Fruit fly (Drosophila melanogaster): ENCODE measurements around the gene Nelf-A.

Nelf-A gene

DNA sequence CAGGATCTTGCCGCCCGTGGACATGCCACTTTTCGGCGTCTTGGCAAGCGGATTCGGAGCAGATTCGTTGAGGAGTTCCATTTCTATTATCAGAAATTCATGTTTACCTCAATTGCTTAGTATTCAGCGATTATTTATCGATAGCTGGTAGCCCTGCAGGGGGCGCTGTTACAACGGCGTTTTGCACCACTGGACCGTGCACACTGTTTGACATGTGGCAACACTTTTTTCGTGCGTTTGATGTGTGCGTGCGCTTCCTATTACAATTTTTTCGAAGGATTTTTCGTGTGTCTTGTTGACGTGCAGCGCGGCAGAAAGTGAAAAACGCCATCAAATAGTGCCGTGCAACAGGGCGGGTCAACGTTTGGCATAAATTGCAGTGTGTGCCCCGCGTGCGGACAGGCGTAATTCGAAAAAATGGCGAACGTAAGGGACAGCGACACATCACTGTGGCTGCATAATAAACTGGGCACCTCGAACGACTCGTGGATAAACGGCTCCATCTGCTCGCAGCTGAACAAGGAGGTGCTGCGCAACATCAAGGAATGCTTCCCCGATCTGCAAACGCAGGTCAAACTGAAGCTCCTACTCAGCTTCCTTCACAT is at the start of gene Nelf-A, which contains the start of gene CG3337:
TSS of gene Nelf-A (plus strand) at position 252 of the 605 bp plus-strand sequence.
TSS of gene CG3337 (minus strand) at position 132 of the 605 bp plus-strand sequence.
- peak; percentile 77 for TF ChIP-seq Myb (GFP tag; optimal IDR thresholded peaks at IDR 0.05)
- no peak for TF ChIP-seq Hmx (GFP tag; optimal IDR thresholded peaks at IDR 0.05)
- TF ChIP-seq jigr1 (GFP tag; IDR thresholded peaks at IDR 0.05), result no peak
- TF ChIP-seq nerfin-1 (tag; optimal IDR thresholded peaks at IDR 0.05), result peak; percentile 56
- no peak for TF ChIP-seq ham (GFP tag; IDR thresholded peaks at IDR 0.05)
- TF ChIP-seq Sox102F (GFP tag; optimal IDR thresholded peaks at IDR 0.05), result no peak
- peak; percentile 87 for TF ChIP-seq CG13624 (GFP tag; optimal IDR thresholded peaks at IDR 0.05)
- TF ChIP-seq CG15479 (GFP tag; optimal IDR thresholded peaks at IDR 0.05), result no peak
- peak; percentile 91 for TF ChIP-seq Ets97D (GFP tag; optimal IDR thresholded peaks at IDR 0.05)
- no peak for TF ChIP-seq fd64A (GFP tag; optimal IDR thresholded peaks at IDR 0.05)
- TF ChIP-seq Sox100B (GFP tag; optimal IDR thresholded peaks at IDR 0.05), result no peak
- peak; percentile 62 for TF ChIP-seq CG4424 (GFP tag; optimal IDR thresholded peaks at IDR 0.05)
- peak; percentile 84 for TF ChIP-seq Opbp (GFP tag; IDR thresholded peaks at IDR 0.05; ENCODE audit: partially characterized antibody)
- TF ChIP-seq amos (GFP tag; IDR thresholded peaks at IDR 0.05; ENCODE audit: partially characterized antibody), result peak; percentile 89
- peak; percentile 73 for TF ChIP-seq NC2β (GFP tag; optimal IDR thresholded peaks at IDR 0.05)
- no peak for TF ChIP-seq gce (GFP tag; IDR thresholded peaks at IDR 0.05)
- peak; percentile 37 for TF ChIP-seq pnt (GFP tag; optimal IDR thresholded peaks at IDR 0.05)
- no peak for TF ChIP-seq pan (optimal IDR thresholded peaks at IDR 0.05)
- peak in 1 of 2 experiments; percentile 36 for TF ChIP-seq pan (GFP tag; optimal IDR thresholded peaks at IDR 0.05 in 1 of 2, IDR thresholded peaks at IDR 0.05 in 1 of 2)
- no peak for TF ChIP-seq CG12104 (GFP tag; optimal IDR thresholded peaks at IDR 0.05)
- TF ChIP-seq da (GFP tag; optimal IDR thresholded peaks at IDR 0.05), result peak; percentile 40
- TF ChIP-seq CG3838 (GFP tag; optimal IDR thresholded peaks at IDR 0.05), result no peak
- TF ChIP-seq CG13296 (GFP tag; optimal IDR thresholded peaks at IDR 0.05), result peak; percentile 40
- TF ChIP-seq zfh2 (GFP tag; optimal IDR thresholded peaks at IDR 0.05), result peak; percentile 83
- peak; percentile 66 for TF ChIP-seq pb (GFP tag; optimal IDR thresholded peaks at IDR 0.05)
- peak; percentile 61 for TF ChIP-seq CG34376 (GFP tag; optimal IDR thresholded peaks at IDR 0.05)
- 0 out of 2 replicates have a peak, but pooled peaks have one; percentile 24 for TF ChIP-seq GATAe (GFP tag; conservative IDR thresholded peaks at IDR 0.05)
- TF ChIP-seq fd102C (GFP tag; optimal IDR thresholded peaks at IDR 0.05), result no peak
- TF ChIP-seq Dll (GFP tag; IDR thresholded peaks at IDR 0.05; ENCODE audit: partially characterized antibody), result peak; percentile 69
- TF ChIP-seq tna (GFP tag; IDR thresholded peaks at IDR 0.05; ENCODE audit: partially characterized antibody), result peak; percentile 65
- TF ChIP-seq Hmr (GFP tag; optimal IDR thresholded peaks at IDR 0.05), result no peak
- no peak for TF ChIP-seq jing (GFP tag; optimal IDR thresholded peaks at IDR 0.05)
- peak; percentile 72 for TF ChIP-seq repo (GFP tag; optimal IDR thresholded peaks at IDR 0.05)
- peak; percentile 82 for TF ChIP-seq unc-4 (GFP tag; IDR thresholded peaks at IDR 0.05; ENCODE audit: partially characterized antibody)
- TF ChIP-seq row (GFP tag; IDR thresholded peaks at IDR 0.05), result peak; percentile 54
- TF ChIP-seq hth (optimal IDR thresholded peaks at IDR 0.05), result no peak
- peak; percentile 75 for TF ChIP-seq bcd (GFP tag; optimal IDR thresholded peaks at IDR 0.05)
- peak; percentile 57 for TF ChIP-seq CG2712 (tag; optimal IDR thresholded peaks at IDR 0.05)
- no peak for TF ChIP-seq gem (tag; optimal IDR thresholded peaks at IDR 0.05)
- TF ChIP-seq CG17359 (tag; optimal IDR thresholded peaks at IDR 0.05), result peak; percentile 54
- no peak for TF ChIP-seq Trl (optimal IDR thresholded peaks at IDR 0.05)
- TF ChIP-seq Trl (GFP tag; optimal IDR thresholded peaks at IDR 0.05), result peak; percentile 67
- TF ChIP-seq CG31388 (GFP tag; optimal IDR thresholded peaks at IDR 0.05), result no peak
- TF ChIP-seq CG11504 (tag; optimal IDR thresholded peaks at IDR 0.05), result no peak
- no peak for TF ChIP-seq toy (GFP tag; IDR thresholded peaks at IDR 0.05)
- peak; percentile 85 for TF ChIP-seq HmgD (GFP tag; optimal IDR thresholded peaks at IDR 0.05)
- TF ChIP-seq zen (tag; optimal IDR thresholded peaks at IDR 0.05), result peak; percentile 45
- no peak for TF ChIP-seq sens-2 (GFP tag; IDR thresholded peaks at IDR 0.05)
- peak; percentile 20 for TF ChIP-seq CG31365 (tag; optimal IDR thresholded peaks at IDR 0.05)
- TF ChIP-seq CG14965 (GFP tag; optimal IDR thresholded peaks at IDR 0.05; ENCODE audit: borderline replicate concordance), result no peak
- TF ChIP-seq CG10543 (GFP tag; optimal IDR thresholded peaks at IDR 0.05), result peak; percentile 79
